Worm (Caenorhabditis elegans) whole organism, L4/young adult: ENCODE results near the gene nbs-1.

Source experiments
- W03F9.2 ChIP-seq: fragments of 150-350 bp; optimal IDR thresholded peaks from 2 replicates; lab custom pipeline; 2014; ENCODE audit warnings: missing biosample characterization, missing genetic modification characterization
- dao-5 ChIP-seq: sonication (generic microtip); optimal IDR thresholded peaks from 2 replicates; lab custom pipeline; 2016; ENCODE audit warnings: missing genotype, missing genetic modification characterization, moderate library complexity, missing compliant biosample characterization
- him-1 ChIP-seq: sonication (generic microtip); optimal IDR thresholded peaks from 2 replicates; lab custom pipeline; 2016; ENCODE audit warnings: missing genotype, missing genetic modification reagents, missing genetic modification characterization, missing compliant biosample characterization

DNA sequence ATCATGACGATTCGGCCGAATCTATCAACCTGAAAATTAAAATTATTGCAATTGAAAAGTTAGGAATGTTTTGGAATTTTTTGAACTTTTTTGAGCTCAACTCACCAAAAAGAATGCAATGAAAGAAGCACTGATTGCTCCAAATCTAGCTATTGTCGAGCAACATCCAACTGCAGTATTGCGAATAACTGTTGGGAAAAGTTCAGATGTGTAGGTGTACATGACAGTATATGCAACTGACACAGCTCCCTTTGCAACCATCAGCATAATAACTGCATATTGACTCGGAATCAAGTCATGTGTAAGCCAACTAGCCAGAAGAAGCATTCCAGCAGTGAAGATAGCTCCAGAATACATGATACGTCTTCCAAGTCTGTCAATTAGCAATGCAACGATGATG lies 43.8 kb downstream of the nbs-1 start:
- TF ChIP-seq him-1 = no peak
- TF ChIP-seq W03F9.2 (tag; lab: Kevin White, UChicago) = no peak
- no peak for TF ChIP-seq dao-5 (tag; lab: Kevin White, UChicago)
